Fruit fly (Drosophila melanogaster) whole organism, embryonic: ENCODE results near the gene cwo.

Source experiments
- Atf6 ChIP-seq: fragments of 200-800 bp; sonication (Bioruptor generic); IDR thresholded peaks from 2 replicates; pipeline ENCODE4 v1.3.6; 2022; ENCODE audit warnings: missing biosample characterization, missing genetic modification characterization
- CG10959 ChIP-seq: fragments of 200-800 bp; sonication (Bioruptor generic); IDR thresholded peaks from 2 replicates; pipeline ENCODE4 v1.3.6; 2022; ENCODE audit warnings: missing biosample characterization, missing genetic modification characterization
- CG11504 ChIP-seq: fragments of 200-800 bp; sonication (Bioruptor generic); optimal IDR thresholded peaks from 3 replicates; lab custom pipeline; 2019; ENCODE audit warnings: missing biosample characterization, mild to moderate bottlenecking, missing genetic modification characterization, moderate library complexity
- CG11696 ChIP-seq: fragments of 200-800 bp; sonication (Bioruptor generic); IDR thresholded peaks from 2 replicates; pipeline ENCODE4 v1.3.6; 2022; ENCODE audit warnings: missing biosample characterization, missing genetic modification characterization
- CG12155 ChIP-seq: fragments of 200-800 bp; sonication (Bioruptor generic); optimal IDR thresholded peaks from 3 replicates; lab custom pipeline; 2016; ENCODE audit warnings: missing biosample characterization, missing genetic modification characterization
- CG15011 ChIP-seq: fragments of 200-800 bp; sonication (Bioruptor generic); optimal IDR thresholded peaks from 3 replicates; lab custom pipeline; 2018; ENCODE audit warnings: missing biosample characterization, mild to moderate bottlenecking, missing genetic modification characterization
- CG15073 ChIP-seq: fragments of 200-800 bp; sonication (Bioruptor generic); optimal IDR thresholded peaks from 2 replicates; lab custom pipeline; 2016; ENCODE audit warnings: missing biosample characterization, missing genetic modification characterization
- CG15269 ChIP-seq: fragments of 200-800 bp; sonication (Bioruptor generic); optimal IDR thresholded peaks from 2 replicates; lab custom pipeline; 2018; ENCODE audit warnings: missing biosample characterization, mild to moderate bottlenecking, missing genetic modification characterization, moderate library complexity
- CG17829 ChIP-seq: fragments of 200-800 bp; optimal IDR thresholded peaks from 2 replicates; lab custom pipeline; 2019; ENCODE audit warnings: missing biosample characterization, mild to moderate bottlenecking, missing genetic modification characterization, moderate library complexity
- CG18262 ChIP-seq: fragments of 200-800 bp; optimal IDR thresholded peaks from 3 replicates; lab custom pipeline; 2019; ENCODE audit warnings: missing biosample characterization, mild to moderate bottlenecking, missing genetic modification characterization, moderate library complexity
- CG2120 ChIP-seq: fragments of 200-800 bp; sonication (Bioruptor generic); optimal IDR thresholded peaks from 3 replicates; lab custom pipeline; 2016; ENCODE audit warnings: missing biosample characterization, missing genetic modification characterization
- CG2678 ChIP-seq: fragments of 200-800 bp; sonication (Bioruptor generic); optimal IDR thresholded peaks from 3 replicates; lab custom pipeline; 2019; ENCODE audit warnings: missing biosample characterization, mild to moderate bottlenecking, missing genetic modification characterization, moderate library complexity
- CG30431 ChIP-seq: fragments of 200-800 bp; sonication (Bioruptor generic); optimal IDR thresholded peaks from 2 replicates; lab custom pipeline; 2017; ENCODE audit warnings: missing biosample characterization, missing genetic modification characterization
- CG31441 ChIP-seq: fragments of 200-800 bp; sonication (Bioruptor generic); IDR thresholded peaks from 2 replicates; pipeline ENCODE4 v1.3.6; 2022; ENCODE audit warnings: missing biosample characterization, missing genetic modification characterization
- CG42726 ChIP-seq: fragments of 200-800 bp; sonication (Bioruptor generic); IDR thresholded peaks from 2 replicates; pipeline ENCODE4 v1.3.6; 2022; ENCODE audit warnings: missing biosample characterization, missing genetic modification characterization; ENCODE audit not compliant: partially characterized antibody
- CG6654 ChIP-seq: fragments of 200-800 bp; sonication (Bioruptor generic); optimal IDR thresholded peaks from 2 replicates; lab custom pipeline; 2017; ENCODE audit warnings: missing biosample characterization, mild to moderate bottlenecking, missing genetic modification characterization
- CG6689 ChIP-seq: fragments of 200-800 bp; sonication (Bioruptor generic); IDR thresholded peaks from 2 replicates; pipeline ENCODE4 v1.3.6; 2022; ENCODE audit warnings: missing biosample characterization, missing genetic modification characterization
- CG6765 ChIP-seq: fragments of 200-800 bp; sonication (Bioruptor generic); optimal IDR thresholded peaks from 3 replicates; lab custom pipeline; 2017; ENCODE audit warnings: missing biosample characterization, mild to moderate bottlenecking, missing genetic modification characterization
- CG6791 ChIP-seq: fragments of 200-800 bp; sonication (Bioruptor generic); IDR thresholded peaks from 3 replicates; pipeline ENCODE4 v1.3.6; 2022; ENCODE audit warnings: missing biosample characterization, missing genetic modification characterization; ENCODE audit not compliant: partially characterized antibody
- CG7963 ChIP-seq: fragments of 200-800 bp; sonication (Bioruptor generic); IDR thresholded peaks from 3 replicates; pipeline ENCODE4 v1.3.6; 2022; ENCODE audit warnings: missing biosample characterization, missing genetic modification characterization; ENCODE audit not compliant: partially characterized antibody
- CG8281 ChIP-seq: fragments of 200-800 bp; sonication (Bioruptor generic); optimal IDR thresholded peaks from 2 replicates; lab custom pipeline; 2018; ENCODE audit warnings: missing biosample characterization, mild to moderate bottlenecking, missing genetic modification characterization, moderate library complexity
- Camta ChIP-seq: fragments of 200-800 bp; sonication (Bioruptor generic); optimal IDR thresholded peaks from 2 replicates; lab custom pipeline; 2016; ENCODE audit warnings: missing biosample characterization, missing genetic modification characterization
- CoRest ChIP-seq: fragments of 200-800 bp; sonication (Bioruptor generic); optimal IDR thresholded peaks from 3 replicates; lab custom pipeline; 2018; ENCODE audit warnings: missing biosample characterization, mild to moderate bottlenecking, missing genetic modification characterization, moderate library complexity
- CrebB ChIP-seq: fragments of 200-800 bp; sonication (Bioruptor generic); optimal IDR thresholded peaks from 3 replicates; lab custom pipeline; 2018; ENCODE audit warnings: missing biosample characterization, mild to moderate bottlenecking, missing genetic modification characterization
- Dad ChIP-seq: fragments of 200-800 bp; sonication (Bioruptor generic); optimal IDR thresholded peaks from 3 replicates; lab custom pipeline; 2016; ENCODE audit warnings: missing biosample characterization, missing genetic modification characterization
- Deaf1 ChIP-seq: fragments of 200-800 bp; optimal IDR thresholded peaks from 3 replicates; lab custom pipeline; 2019; ENCODE audit warnings: missing biosample characterization, mild to moderate bottlenecking, missing genetic modification characterization, moderate library complexity
- Dll ChIP-seq: fragments of 200-800 bp; sonication (Bioruptor generic); IDR thresholded peaks from 4 replicates; pipeline ENCODE4 v1.3.6; 2022; ENCODE audit warnings: missing biosample characterization, missing genetic modification characterization; ENCODE audit not compliant: partially characterized antibody
- Gug ChIP-seq: fragments of 200-800 bp; sonication (Bioruptor generic); IDR thresholded peaks from 4 replicates; pipeline ENCODE4 v1.3.6; 2022; ENCODE audit warnings: missing biosample characterization, missing genetic modification characterization
- HLHmδ ChIP-seq: fragments of 200-800 bp; sonication (Bioruptor generic); optimal IDR thresholded peaks from 2 replicates; lab custom pipeline; 2018; ENCODE audit warnings: missing biosample characterization, mild to moderate bottlenecking, missing genetic modification characterization, moderate library complexity
- MTF-1 ChIP-seq: fragments of 200-800 bp; sonication (Bioruptor generic); optimal IDR thresholded peaks from 2 replicates; lab custom pipeline; 2018; ENCODE audit warnings: missing biosample characterization, mild to moderate bottlenecking, missing genetic modification characterization, borderline replicate concordance
- NFAT ChIP-seq: fragments of 200-800 bp; sonication (Bioruptor generic); IDR thresholded peaks from 2 replicates; pipeline ENCODE4 v1.3.6; 2022; ENCODE audit warnings: missing biosample characterization, missing genetic modification characterization
- Six4 ChIP-seq: fragments of 200-800 bp; sonication (Bioruptor generic); optimal IDR thresholded peaks from 2 replicates; lab custom pipeline; 2016; ENCODE audit warnings: missing biosample characterization, missing genetic modification characterization
- YL-1 ChIP-seq: fragments of 200-800 bp; sonication (Bioruptor generic); optimal IDR thresholded peaks from 3 replicates; lab custom pipeline; 2017; ENCODE audit warnings: missing biosample characterization, mild to moderate bottlenecking, missing genetic modification characterization
- dysf ChIP-seq: fragments of 200-800 bp; sonication (Bioruptor generic); IDR thresholded peaks from 3 replicates; pipeline ENCODE4 v1.3.6; 2022; ENCODE audit warnings: missing biosample characterization, missing genetic modification characterization
- emc ChIP-seq: fragments of 200-800 bp; sonication (Bioruptor generic); optimal IDR thresholded peaks from 2 replicates; lab custom pipeline; 2016; ENCODE audit warnings: missing biosample characterization, missing genetic modification characterization
- h ChIP-seq: fragments of >200 bp; optimal IDR thresholded peaks from 2 replicates; lab custom pipeline; 2017
- hth ChIP-seq: fragments of >200 bp; optimal IDR thresholded peaks from 2 replicates; lab custom pipeline; 2017; ENCODE audit warnings: inconsistent platforms
- insv ChIP-seq, 2 experiments: fragments of 200-800 bp; sonication (Bioruptor generic); optimal IDR thresholded peaks; 3 replicates each; lab custom pipeline; 2016 to 2018; ENCODE audit warnings: missing biosample characterization in 2 of 2, missing genetic modification characterization in 2 of 2
- lab ChIP-seq: fragments of 200-800 bp; sonication (Bioruptor generic); optimal IDR thresholded peaks from 3 replicates; lab custom pipeline; 2017; ENCODE audit warnings: missing biosample characterization, missing genetic modification characterization, mild to moderate bottlenecking, moderate library complexity, missing genetic modification reagents
- mld ChIP-seq: fragments of 200-800 bp; sonication (Bioruptor generic); IDR thresholded peaks from 3 replicates; pipeline ENCODE4 v1.3.6; 2022; ENCODE audit warnings: missing biosample characterization, missing genetic modification characterization; ENCODE audit not compliant: partially characterized antibody
- nerfin-1 ChIP-seq: fragments of 200-800 bp; sonication (Bioruptor generic); optimal IDR thresholded peaks from 3 replicates; lab custom pipeline; 2019; ENCODE audit warnings: missing biosample characterization, mild to moderate bottlenecking, missing genetic modification characterization, moderate library complexity
- org-1 ChIP-seq: fragments of 200-800 bp; sonication (Bioruptor generic); optimal IDR thresholded peaks from 2 replicates; lab custom pipeline; 2017; ENCODE audit warnings: missing biosample characterization, missing genetic modification characterization
- otp ChIP-seq: fragments of 200-800 bp; sonication (Bioruptor generic); IDR thresholded peaks from 3 replicates; pipeline ENCODE4, ENCODE4 v1.3.6; 2022; ENCODE audit warnings: missing biosample characterization, missing genetic modification characterization
- ranshi ChIP-seq: fragments of 200-800 bp; sonication (Bioruptor generic); IDR thresholded peaks from 2 replicates; pipeline ENCODE4 v1.3.6; 2022; ENCODE audit warnings: missing biosample characterization, missing genetic modification characterization
- sens-2 ChIP-seq: fragments of 200-800 bp; sonication (Bioruptor generic); IDR thresholded peaks from 2 replicates; pipeline ENCODE4 v1.3.6; 2022; ENCODE audit warnings: missing biosample characterization, missing genetic modification characterization
- seq ChIP-seq: fragments of 200-800 bp; sonication (Bioruptor generic); IDR thresholded peaks from 2 replicates; pipeline ENCODE4 v1.3.6; 2022; ENCODE audit warnings: missing biosample characterization, missing genetic modification characterization
- shn ChIP-seq: fragments of 200-800 bp; sonication (Bioruptor generic); optimal IDR thresholded peaks from 3 replicates; lab custom pipeline; 2016; ENCODE audit warnings: missing biosample characterization, missing genetic modification characterization
- tna ChIP-seq: fragments of 200-800 bp; sonication (Bioruptor generic); IDR thresholded peaks from 2 replicates; pipeline ENCODE4 v1.3.6; 2022; ENCODE audit warnings: missing biosample characterization, missing genetic modification characterization; ENCODE audit not compliant: partially characterized antibody
- toy ChIP-seq: fragments of 200-800 bp; sonication (Bioruptor generic); IDR thresholded peaks from 2 replicates; pipeline ENCODE4 v1.3.6; 2022; ENCODE audit warnings: missing biosample characterization, missing genetic modification characterization

The cwo gene

DNA sequence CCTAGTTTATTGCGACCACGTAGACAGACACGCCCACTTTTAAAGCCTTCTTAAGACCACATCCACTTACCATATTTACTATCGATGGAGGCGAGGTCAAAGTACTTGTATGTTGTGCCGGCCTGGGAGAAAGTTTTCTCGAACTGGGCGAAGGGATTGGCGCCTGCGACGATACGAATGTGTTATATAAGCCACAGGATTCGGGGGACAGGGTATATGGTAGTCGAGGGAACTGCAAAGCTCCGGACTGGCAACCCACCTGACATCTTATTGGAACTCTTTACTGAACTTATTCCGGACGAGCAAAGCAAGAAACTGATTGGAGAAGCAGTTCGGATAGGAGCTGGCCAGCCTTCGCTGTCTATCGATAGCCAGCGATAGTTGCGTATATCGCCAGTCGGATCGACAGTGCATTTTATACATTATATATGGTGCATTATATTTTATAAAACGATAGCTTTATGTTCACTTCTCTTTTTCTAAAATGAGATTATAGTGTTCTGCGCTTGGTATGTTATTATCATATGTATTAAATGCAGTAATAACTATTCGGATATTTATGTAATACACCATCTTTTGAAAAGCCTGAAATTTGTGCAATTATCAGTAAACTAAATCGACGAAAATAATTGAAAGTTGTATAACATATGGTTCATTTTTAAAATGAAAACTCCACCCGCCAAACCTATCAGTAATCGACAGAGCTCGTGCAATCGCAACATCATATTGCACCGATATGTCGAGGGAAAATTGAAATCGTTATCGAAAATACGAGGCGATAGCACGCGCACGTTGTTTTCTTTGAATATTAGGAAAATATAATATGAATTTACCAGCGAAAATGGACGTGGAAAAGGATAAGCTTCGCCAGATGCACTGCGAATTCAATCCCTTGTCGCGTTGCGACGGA is 24.7 kb downstream of the cwo start, which contains the start of the genes Irp-1B and Rrp46 (continued):
- TF ChIP-seq YL-1 (GFP tag; lab: Kevin White, UChicago), result no peak
- peak; percentile 16 for TF ChIP-seq Deaf1 (tag; lab: Kevin White, UChicago)
- TF ChIP-seq seq (GFP tag; lab: Robert Waterston, UW), result no peak
- peak; percentile 24 for TF ChIP-seq lab
- peak; percentile 1 for TF ChIP-seq CG2120 (GFP tag; lab: Kevin White, UChicago)
- TF ChIP-seq CrebB (tag; lab: Kevin White, UChicago), result no peak
- no peak for TF ChIP-seq Dad (GFP tag; lab: Kevin White, UChicago)
- TF ChIP-seq CG15073, result no peak
- TF ChIP-seq otp, result no peak
- no peak for TF ChIP-seq CG18262
- peak; percentile 97 for TF ChIP-seq CG7963
- no peak for TF ChIP-seq CG12155 (GFP tag; lab: Kevin White, UChicago)
- peak; percentile 26 for TF ChIP-seq CG11504 (tag; lab: Kevin White, UChicago)
- TF ChIP-seq CG2678 (tag; lab: Kevin White, UChicago), result no peak
- no peak for TF ChIP-seq toy (GFP tag; lab: Robert Waterston, UW)
- TF ChIP-seq shn (GFP tag; lab: Kevin White, UChicago), result no peak
- no peak for TF ChIP-seq Camta (GFP tag; lab: Kevin White, UChicago)
- no peak for TF ChIP-seq CG15011 (GFP tag; lab: Kevin White, UChicago)
- no peak for TF ChIP-seq Atf6 (GFP tag; lab: Robert Waterston, UW)
- TF ChIP-seq emc (GFP tag; lab: Kevin White, UChicago), result no peak
- TF ChIP-seq ranshi, result no peak
- no peak for TF ChIP-seq NFAT (GFP tag; lab: Robert Waterston, UW)
- TF ChIP-seq CG17829, result peak; percentile 12
- no peak for TF ChIP-seq CG30431
- TF ChIP-seq CoRest (tag; lab: Kevin White, UChicago), result peak; percentile 15
- no peak for TF ChIP-seq CG6765 (GFP tag; lab: Kevin White, UChicago)
- TF ChIP-seq MTF-1 (GFP tag; lab: Kevin White, UChicago), result no peak
- TF ChIP-seq CG42726, result peak; percentile 69; the same call in 1 of the 2 replicates
- no peak for TF ChIP-seq CG10959
- no peak for TF ChIP-seq nerfin-1 (tag; lab: Kevin White, UChicago)
- peak; percentile 88 for TF ChIP-seq Dll (GFP tag; lab: Robert Waterston, UW)
- no peak for TF ChIP-seq hth
- TF ChIP-seq tna (GFP tag; lab: Robert Waterston, UW), result peak; percentile 99
- TF ChIP-seq CG6654, result no peak
- no peak for TF ChIP-seq h (lab: Kevin White, UChicago)
- TF ChIP-seq Six4, result no peak
- TF ChIP-seq HLHmδ (GFP tag; lab: Kevin White, UChicago), result no peak
- TF ChIP-seq CG15269 (tag; lab: Kevin White, UChicago), result no peak
- 0 out of 2 replicates have a peak, but pooled peaks have one; percentile 17 for TF ChIP-seq CG31441 (GFP tag; lab: Robert Waterston, UW)
- TF ChIP-seq Gug (GFP tag; lab: Robert Waterston, UW), result no peak
- no peak for TF ChIP-seq CG8281 (tag; lab: Kevin White, UChicago)
- TF ChIP-seq CG11696 (GFP tag; lab: Robert Waterston, UW), result no peak
- TF ChIP-seq insv (GFP tag; optimal IDR thresholded peaks at IDR 0.05; lab: Kevin White, UChicago), result peak; percentile 17 to 93
- no peak for TF ChIP-seq dysf (GFP tag; lab: Robert Waterston, UW)
- peak; percentile 96 for TF ChIP-seq mld (GFP tag; lab: Robert Waterston, UW)
- TF ChIP-seq org-1 (GFP tag; lab: Kevin White, UChicago), result no peak
- no peak for TF ChIP-seq sens-2 (GFP tag; lab: Robert Waterston, UW)
- TF ChIP-seq CG6791 (GFP tag; lab: Robert Waterston, UW), result peak; percentile 96
- TF ChIP-seq CG6689 (GFP tag; lab: Robert Waterston, UW), result peak; percentile 24; the same call in 1 of the 2 replicates
